Worm (Caenorhabditis elegans) whole organism, L1 larva: ENCODE results near the gene fkb-3.
A peak's percentile ranks its signal among the peaks of the same experiment; 100 is the strongest.

Experiments
- C04F5.9 ChIP-seq: sonication (generic microtip); optimal IDR thresholded peaks from 2 replicates; lab custom pipeline; 2016; ENCODE audit warnings: missing genetic modification characterization, missing compliant biosample characterization
- C16A3.4 ChIP-seq: fragments of 150-350 bp; optimal IDR thresholded peaks from 2 replicates; lab custom pipeline; 2014; ENCODE audit warnings: missing biosample characterization, missing genetic modification characterization
- C34B4.2 ChIP-seq: sonication (generic microtip); optimal IDR thresholded peaks from 2 replicates; lab custom pipeline; 2017; ENCODE audit warnings: mild to moderate bottlenecking, missing genetic modification characterization, missing compliant biosample characterization
- F16B12.6 ChIP-seq: fragments of 150-350 bp; optimal IDR thresholded peaks from 2 replicates; lab custom pipeline; 2014; ENCODE audit warnings: missing biosample characterization, missing genetic modification characterization
- Y116A8C.19 ChIP-seq: sonication (generic microtip); optimal IDR thresholded peaks from 2 replicates; lab custom pipeline; 2016; ENCODE audit warnings: missing compliant biosample characterization, missing genetic modification characterization, borderline replicate concordance
- alr-1 ChIP-seq: fragments of 200-800 bp; sonication (Bioruptor generic); optimal IDR thresholded peaks from 2 replicates; lab custom pipeline; 2018; ENCODE audit warnings: borderline replicate concordance, mild to moderate bottlenecking, missing genetic modification characterization, missing compliant biosample characterization
- aly-2 ChIP-seq: fragments of 150-350 bp; optimal IDR thresholded peaks from 2 replicates; lab custom pipeline; 2014; ENCODE audit warnings: missing biosample characterization, missing genetic modification characterization
- ama-1 ChIP-seq: fragments of 150-350 bp; optimal IDR thresholded peaks from 2 replicates; lab custom pipeline; 2014
- blmp-1 ChIP-seq: fragments of 150-350 bp; optimal IDR thresholded peaks from 2 replicates; lab custom pipeline; 2014; ENCODE audit warnings: missing biosample characterization, missing genetic modification characterization
- ceh-88 ChIP-seq: fragments of 200-800 bp; sonication (Bioruptor generic); IDR thresholded peaks from 2 replicates; pipeline ENCODE4 v1.3.6; 2022; ENCODE audit warnings: missing genetic modification characterization, missing compliant biosample characterization
- ces-1 ChIP-seq: fragments of 150-350 bp; optimal IDR thresholded peaks from 2 replicates; lab custom pipeline; 2014; ENCODE audit warnings: missing biosample characterization, missing genetic modification reagents, missing genetic modification characterization
- efl-1 ChIP-seq, 4 experiments: fragments of 150-350 bp; optimal IDR thresholded peaks in 3 of 4; peaks in 1 of 4; 1 replicate in 1 of 4; 2 replicates in 3 of 4; lab custom pipeline; 2014; ENCODE audit warnings: missing biosample characterization in 2 of 4, missing genetic modification characterization in 2 of 4, missing genetic modification reagents in 2 of 4
- efl-3 ChIP-seq: fragments of 200-800 bp; sonication (Bioruptor generic); optimal IDR thresholded peaks from 2 replicates; lab custom pipeline; 2018; ENCODE audit warnings: mild to moderate bottlenecking, missing genetic modification characterization, missing compliant biosample characterization
- egl-27 ChIP-seq, 2 experiments: fragments of 150-350 bp in 1 of 2; sonication (generic microtip); optimal IDR thresholded peaks; 3 replicates each; lab custom pipeline; 2017 to 2018; ENCODE audit warnings: missing biosample characterization in 2 of 2, missing genetic modification characterization in 2 of 2, missing genetic modification reagents in 2 of 2
- fkh-8 ChIP-seq: sonication (generic microtip); optimal IDR thresholded peaks from 2 replicates; lab custom pipeline; 2016; ENCODE audit warnings: mild to moderate bottlenecking, missing genetic modification characterization, missing compliant biosample characterization
- fos-1 ChIP-seq: fragments of 150-350 bp; optimal IDR thresholded peaks from 2 replicates; lab custom pipeline; 2014; ENCODE audit warnings: missing biosample characterization, missing genetic modification characterization
- grh-1 ChIP-seq: fragments of 200-800 bp; sonication (Bioruptor generic); IDR thresholded peaks from 2 replicates; pipeline ENCODE4 v1.3.6; 2022; ENCODE audit warnings: missing genetic modification reagents, missing genetic modification characterization, missing compliant biosample characterization
- hlh-17 ChIP-seq: fragments of 200-800 bp; sonication (Bioruptor generic); optimal IDR thresholded peaks from 2 replicates; lab custom pipeline; 2018; ENCODE audit warnings: missing genetic modification characterization, mild to moderate bottlenecking, missing compliant biosample characterization, moderate library complexity, borderline replicate concordance
- hpl-2 ChIP-seq: fragments of 150-350 bp; optimal IDR thresholded peaks from 2 replicates; lab custom pipeline; 2014; ENCODE audit warnings: missing biosample characterization, missing genetic modification reagents, missing genetic modification characterization
- irx-1 ChIP-seq: sonication (generic microtip); optimal IDR thresholded peaks from 2 replicates; lab custom pipeline; 2016; ENCODE audit warnings: missing genetic modification characterization, missing compliant biosample characterization
- jun-1 ChIP-seq: fragments of 150-350 bp; optimal IDR thresholded peaks from 2 replicates; lab custom pipeline; 2014; ENCODE audit warnings: missing biosample characterization, missing genetic modification reagents, missing genetic modification characterization
- lin-35 ChIP-seq, 2 experiments: fragments of 150-350 bp; optimal IDR thresholded peaks; 2 replicates each; lab custom pipeline; 2014; ENCODE audit warnings: missing biosample characterization in 2 of 2, missing genetic modification characterization in 2 of 2, missing genetic modification reagents in 2 of 2
- lin-39 ChIP-seq: fragments of 150-350 bp; optimal IDR thresholded peaks from 2 replicates; lab custom pipeline; 2014; ENCODE audit warnings: missing biosample characterization, missing genetic modification reagents, missing genetic modification characterization
- lir-3 ChIP-seq: sonication (generic microtip); optimal IDR thresholded peaks from 2 replicates; lab custom pipeline; 2016; ENCODE audit warnings: mild to moderate bottlenecking, missing genetic modification characterization, moderate library complexity, missing compliant biosample characterization; ENCODE audit not compliant: poor library complexity
- mdl-1 ChIP-seq, 2 experiments: fragments of 150-350 bp; optimal IDR thresholded peaks; 2 replicates each; lab custom pipeline; 2014 to 2017; ENCODE audit warnings: missing biosample characterization in 2 of 2, missing genetic modification characterization in 2 of 2, inconsistent platforms in 1 of 2
- nhr-11 ChIP-seq: fragments of 150-350 bp; optimal IDR thresholded peaks from 2 replicates; lab custom pipeline; 2014; ENCODE audit warnings: missing biosample characterization, missing genetic modification characterization
- nhr-28 ChIP-seq: fragments of 150-350 bp; optimal IDR thresholded peaks from 2 replicates; lab custom pipeline; 2014; ENCODE audit warnings: missing biosample characterization, missing genetic modification characterization
- nhr-71 ChIP-seq: sonication (generic microtip); optimal IDR thresholded peaks from 2 replicates; lab custom pipeline; 2016; ENCODE audit warnings: mild to moderate bottlenecking, missing genetic modification characterization, moderate library complexity, missing compliant biosample characterization
- nhr-85 ChIP-seq: sonication (generic microtip); peaks from one replicate; lab custom pipeline; 2016; ENCODE audit warnings: missing genetic modification characterization, inconsistent platforms, missing compliant biosample characterization
- pag-3 ChIP-seq: sonication (generic microtip); optimal IDR thresholded peaks from 2 replicates; lab custom pipeline; 2017; ENCODE audit warnings: missing genetic modification characterization, mild to moderate bottlenecking, missing compliant biosample characterization, antibody characterized with exemption, borderline replicate concordance; ENCODE audit not compliant: insufficient read depth
- pax-3 ChIP-seq: fragments of 200-800 bp; sonication (Bioruptor generic); optimal IDR thresholded peaks from 2 replicates; lab custom pipeline; 2018; ENCODE audit warnings: mild to moderate bottlenecking, missing genetic modification characterization, moderate library complexity, missing compliant biosample characterization
- pqm-1 ChIP-seq: sonication (generic microtip); optimal IDR thresholded peaks from 3 replicates; lab custom pipeline; 2017; ENCODE audit warnings: missing biosample characterization, missing genetic modification characterization
- skn-1 ChIP-seq: fragments of 150-350 bp; optimal IDR thresholded peaks from 2 replicates; lab custom pipeline; 2014; ENCODE audit warnings: missing biosample characterization, missing genetic modification characterization
- snpc-4 ChIP-seq: fragments of 150-350 bp; optimal IDR thresholded peaks from 2 replicates; lab custom pipeline; 2014; ENCODE audit warnings: missing biosample characterization, missing genetic modification characterization
- snu-23 ChIP-seq: sonication (generic microtip); optimal IDR thresholded peaks from 2 replicates; lab custom pipeline; 2016; ENCODE audit warnings: missing genetic modification characterization, missing compliant biosample characterization
- sox-4 ChIP-seq: sonication (generic microtip); optimal IDR thresholded peaks from 2 replicates; lab custom pipeline; 2016; ENCODE audit warnings: missing genetic modification characterization, missing compliant biosample characterization
- sptf-1 ChIP-seq: fragments of 150-350 bp; optimal IDR thresholded peaks from 2 replicates; lab custom pipeline; 2014; ENCODE audit warnings: missing biosample characterization, missing genetic modification characterization
- tbx-2 ChIP-seq: sonication (generic microtip); optimal IDR thresholded peaks from 2 replicates; lab custom pipeline; 2016; ENCODE audit warnings: missing genetic modification characterization, missing compliant biosample characterization
- unc-130 ChIP-seq: fragments of 150-350 bp; optimal IDR thresholded peaks from 2 replicates; lab custom pipeline; 2017; ENCODE audit warnings: missing biosample characterization, missing genetic modification characterization, inconsistent platforms
- unc-30 ChIP-seq: sonication (generic microtip); optimal IDR thresholded peaks from 2 replicates; lab custom pipeline; 2017; ENCODE audit warnings: missing biosample characterization, missing genetic modification characterization
- unc-62 ChIP-seq: fragments of 150-350 bp; optimal IDR thresholded peaks from 2 replicates; lab custom pipeline; 2014; ENCODE audit warnings: missing biosample characterization, missing genetic modification reagents, missing genetic modification characterization
- xbp-1 ChIP-seq: sonication (generic microtip); optimal IDR thresholded peaks from 2 replicates; lab custom pipeline; 2016; ENCODE audit warnings: missing genetic modification characterization, missing compliant biosample characterization
- ztf-11 ChIP-seq, 2 experiments: sonication (generic microtip); optimal IDR thresholded peaks; 2 replicates each; lab custom pipeline; 2016 to 2017; ENCODE audit warnings: missing genetic modification characterization in 2 of 2, missing biosample characterization in 1 of 2, missing compliant biosample characterization in 1 of 2
- ztf-4 ChIP-seq: fragments of 150-350 bp; optimal IDR thresholded peaks from 2 replicates; lab custom pipeline; 2014; ENCODE audit warnings: missing biosample characterization, missing genetic modification characterization

Gene fkb-3

ce11 chrV:7230847-7231246 is 5.8 kb downstream of the fkb-3 start, which contains the start of the genes gei-6 and krr-1 (continued):
- TF ChIP-seq F16B12.6 (tag; lab: Kevin White, UChicago) (no peak), ztf-4 (no peak), snpc-4 (tag; lab: Kevin White, UChicago) (peak; percentile 22), efl-3 (GFP tag; lab: Kevin White, UChicago) (no peak), C34B4.2 (tag; lab: Kevin White, UChicago) (no peak), mdl-1 (tag; optimal IDR thresholded peaks at IDR 0.05; lab: Kevin White, UChicago) (peak in 1 of 2 experiments; percentile 18), blmp-1 (tag; lab: Kevin White, UChicago) (peak; percentile 8), xbp-1 (peak; percentile 43), grh-1 (GFP tag; lab: Robert Waterston, UW) (no peak), lin-39 (tag; lab: Kevin White, UChicago) (peak; percentile 18), sptf-1 (tag; lab: Kevin White, UChicago) (no peak), ceh-88 (GFP tag; lab: Robert Waterston, UW) (no peak), pqm-1 (tag; lab: Kevin White, UChicago) (no peak), skn-1 (tag; lab: Kevin White, UChicago) (peak; percentile 63), C16A3.4 (tag; lab: Kevin White, UChicago) (peak; percentile 59), hpl-2 (no peak), nhr-11 (tag; lab: Kevin White, UChicago) (no peak), unc-30 (tag; lab: Kevin White, UChicago) (no peak), tbx-2 (peak; percentile 49), ces-1 (GFP tag; lab: Kevin White, UChicago) (no peak), lin-35 (GFP tag; optimal IDR thresholded peaks at IDR 0.05; lab: Kevin White, UChicago) (peak; percentile 27 to 56), C04F5.9 (tag; lab: Kevin White, UChicago) (no peak), pax-3 (tag; lab: Kevin White, UChicago) (no peak), nhr-28 (tag; lab: Kevin White, UChicago) (no peak), egl-27 (tag; optimal IDR thresholded peaks at IDR 0.05; lab: Kevin White, UChicago) (no peak), jun-1 (tag; lab: Kevin White, UChicago) (no peak), aly-2 (tag; lab: Kevin White, UChicago) (no peak), unc-130 (tag; lab: Kevin White, UChicago) (peak; percentile 77), nhr-85 (tag; lab: Kevin White, UChicago) (no peak), nhr-71 (tag; lab: Kevin White, UChicago) (peak; percentile 60), ama-1 (lab: Kevin White, UChicago) (no peak), alr-1 (tag; lab: Kevin White, UChicago) (no peak), fos-1 (no peak)

DNA sequence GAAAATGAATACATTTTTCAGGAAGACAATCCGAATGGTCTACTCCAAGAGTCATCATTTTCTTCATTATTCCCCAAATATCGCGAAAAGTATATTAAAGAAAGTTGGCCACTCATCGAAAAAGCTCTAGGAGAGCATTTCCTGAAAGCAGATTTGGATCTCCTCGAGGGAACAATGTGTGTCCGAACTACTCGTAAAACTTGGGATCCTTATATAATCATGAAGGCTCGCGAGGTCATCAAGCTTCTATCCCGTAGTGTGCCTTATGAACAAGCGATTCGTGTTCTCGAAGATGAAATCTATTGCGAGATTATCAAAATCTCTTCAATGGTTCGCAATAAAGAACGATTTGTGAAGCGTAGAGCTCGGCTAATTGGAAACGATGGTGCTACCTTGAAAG is 6.5 kb downstream of the fkb-3 start:
- no peak for TF ChIP-seq efl-3 (GFP tag; lab: Kevin White, UChicago)
- no peak for TF ChIP-seq Y116A8C.19
- no peak for TF ChIP-seq irx-1 (tag; lab: Kevin White, UChicago)
- TF ChIP-seq ama-1 (lab: Kevin White, UChicago) = no peak
- no peak for TF ChIP-seq jun-1 (tag; lab: Kevin White, UChicago)
- TF ChIP-seq pag-3 (tag; lab: Kevin White, UChicago) = no peak
- TF ChIP-seq unc-62 = no peak
- no peak for TF ChIP-seq efl-1 (optimal IDR thresholded peaks at IDR 0.05; lab: Kevin White, UChicago)
- no peak for TF ChIP-seq efl-1 (GFP tag; optimal IDR thresholded peaks at IDR 0.05 in 1 of 2; lab: Kevin White, UChicago)
- no peak for TF ChIP-seq snu-23
- TF ChIP-seq mdl-1 (tag; optimal IDR thresholded peaks at IDR 0.05; lab: Kevin White, UChicago) = no peak
- TF ChIP-seq lir-3 (tag; lab: Kevin White, UChicago) = no peak
- no peak for TF ChIP-seq sox-4 (tag; lab: Kevin White, UChicago)
- no peak for TF ChIP-seq C04F5.9 (tag; lab: Kevin White, UChicago)
- no peak for TF ChIP-seq fkh-8
- no peak for TF ChIP-seq hlh-17
- TF ChIP-seq ztf-11 (tag; optimal IDR thresholded peaks at IDR 0.05; lab: Kevin White, UChicago) = no peak
